Worm (Caenorhabditis elegans) whole organism, L4 larva: ENCODE measurements around the gene gbb-2.
A peak's percentile ranks its signal among the peaks of the same experiment; 100 is the strongest.

Source experiments
- F10B5.3 ChIP-seq: sonication (generic microtip); optimal IDR thresholded peaks from 2 replicates; lab custom pipeline; 2016; ENCODE audit warnings: mild to moderate bottlenecking, missing genetic modification characterization, missing compliant biosample characterization
- F37D6.2 ChIP-seq: sonication (generic microtip); optimal IDR thresholded peaks from 2 replicates; lab custom pipeline; 2016; ENCODE audit warnings: mild to moderate bottlenecking, missing genetic modification characterization, missing compliant biosample characterization
- T26A8.4 ChIP-seq: fragments of 200-800 bp; sonication (Bioruptor generic); IDR thresholded peaks from 2 replicates; pipeline ENCODE4 v1.3.6; 2022; ENCODE audit warnings: missing genetic modification characterization, missing compliant biosample characterization
- Y48G9A.11 ChIP-seq: fragments of 200-800 bp; sonication (Bioruptor generic); IDR thresholded peaks from 2 replicates; pipeline ENCODE4 v1.3.6; 2022; ENCODE audit warnings: missing genetic modification reagents, missing genetic modification characterization, missing compliant biosample characterization
- Y5F2A.4 ChIP-seq: fragments of 200-800 bp; sonication (Bioruptor generic); optimal IDR thresholded peaks from 2 replicates; lab custom pipeline; 2018; ENCODE audit warnings: mild to moderate bottlenecking, missing genetic modification characterization, missing compliant biosample characterization
- ama-1 ChIP-seq: fragments of 150-350 bp; optimal IDR thresholded peaks from 2 replicates; lab custom pipeline; 2014; ENCODE audit warnings: inconsistent platforms, mixed read lengths
- attf-4 ChIP-seq: sonication (generic microtip); optimal IDR thresholded peaks from 3 replicates; lab custom pipeline; 2017; ENCODE audit warnings: missing biosample characterization, missing genetic modification characterization
- ceh-20 ChIP-seq: fragments of 200-800 bp; sonication (Bioruptor generic); IDR thresholded peaks from 2 replicates; pipeline ENCODE4 v1.3.6; 2022; ENCODE audit warnings: missing genetic modification reagents, missing genetic modification characterization, missing compliant biosample characterization
- ceh-28 ChIP-seq: fragments of 150-350 bp; optimal IDR thresholded peaks from 2 replicates; lab custom pipeline; 2014; ENCODE audit warnings: missing biosample characterization, missing genetic modification reagents, missing genetic modification characterization
- ceh-44 ChIP-seq: fragments of 200-800 bp; sonication (Bioruptor generic); IDR thresholded peaks from 2 replicates; pipeline ENCODE4 v1.3.6; 2022; ENCODE audit warnings: missing genetic modification reagents, missing genetic modification characterization, missing compliant biosample characterization
- ceh-62 ChIP-seq: sonication (generic microtip); optimal IDR thresholded peaks from 2 replicates; lab custom pipeline; 2017; ENCODE audit warnings: missing biosample characterization, missing genetic modification characterization
- ceh-82 ChIP-seq: sonication (generic microtip); optimal IDR thresholded peaks from 2 replicates; lab custom pipeline; 2017; ENCODE audit warnings: missing biosample characterization, missing genetic modification characterization
- ces-1 ChIP-seq: fragments of 150-350 bp; sonication (generic microtip); optimal IDR thresholded peaks from 4 replicates; lab custom pipeline; 2014; ENCODE audit warnings: missing biosample characterization, missing genetic modification reagents, missing genetic modification characterization
- cey-2 ChIP-seq: sonication (generic microtip); optimal IDR thresholded peaks from 3 replicates; lab custom pipeline; 2017; ENCODE audit warnings: missing genetic modification characterization, mild to moderate bottlenecking, missing compliant biosample characterization, antibody characterized with exemption, borderline replicate concordance; ENCODE audit not compliant: insufficient read depth
- ctbp-1 ChIP-seq: fragments of 200-800 bp; sonication (Bioruptor generic); IDR thresholded peaks from 2 replicates; pipeline ENCODE4 v1.3.6; 2022; ENCODE audit warnings: missing genetic modification reagents, missing genetic modification characterization, missing compliant biosample characterization
- daf-12 ChIP-seq: fragments of 150-350 bp; optimal IDR thresholded peaks from 2 replicates; lab custom pipeline; 2014; ENCODE audit warnings: missing biosample characterization, missing genetic modification reagents, missing genetic modification characterization
- daf-16 ChIP-seq, 3 experiments: sonication (generic microtip); optimal IDR thresholded peaks; 2 replicates each; lab custom pipeline; 2016 to 2017; ENCODE audit warnings: missing genetic modification characterization in 3 of 3, missing genetic modification reagents in 3 of 3, mild to moderate bottlenecking in 2 of 3, missing compliant biosample characterization in 2 of 3, missing biosample characterization in 1 of 3, moderate library complexity in 1 of 3
- daf-8 ChIP-seq: fragments of 200-800 bp; sonication (Bioruptor generic); IDR thresholded peaks from 2 replicates; pipeline ENCODE4 v1.3.6; 2022; ENCODE audit warnings: missing genetic modification characterization, missing compliant biosample characterization
- dmd-6 ChIP-seq: fragments of 200-800 bp; sonication (Bioruptor generic); IDR thresholded peaks from 2 replicates; pipeline ENCODE4 v1.3.6; 2022; ENCODE audit warnings: missing genetic modification reagents, missing genetic modification characterization, missing compliant biosample characterization
- dve-1 ChIP-seq: sonication (generic microtip); optimal IDR thresholded peaks from 2 replicates; lab custom pipeline; 2017; ENCODE audit warnings: antibody characterized with exemption, mild to moderate bottlenecking, missing genetic modification characterization, missing compliant biosample characterization; ENCODE audit not compliant: insufficient read depth
- egl-27 ChIP-seq: sonication (generic microtip); optimal IDR thresholded peaks from 3 replicates; lab custom pipeline; 2017; ENCODE audit warnings: missing biosample characterization, missing genetic modification reagents, missing genetic modification characterization
- egl-43 ChIP-seq: fragments of 200-800 bp; sonication (Bioruptor generic); IDR thresholded peaks from 2 replicates; pipeline ENCODE4 v1.3.6; 2022; ENCODE audit warnings: missing genetic modification reagents, missing genetic modification characterization, missing compliant biosample characterization
- fkh-10 ChIP-seq: fragments of 150-350 bp; optimal IDR thresholded peaks from 2 replicates; lab custom pipeline; 2014; ENCODE audit warnings: missing biosample characterization, missing genetic modification reagents, missing genetic modification characterization
- fos-1 ChIP-seq: fragments of 150-350 bp; optimal IDR thresholded peaks from 2 replicates; lab custom pipeline; 2014; ENCODE audit warnings: missing biosample characterization, missing genetic modification characterization
- hlh-11 ChIP-seq: fragments of 200-800 bp; sonication (Bioruptor generic); optimal IDR thresholded peaks from 2 replicates; lab custom pipeline; 2018; ENCODE audit warnings: mild to moderate bottlenecking, missing genetic modification characterization, missing compliant biosample characterization
- jun-1 ChIP-seq: fragments of 150-350 bp; optimal IDR thresholded peaks from 2 replicates; lab custom pipeline; 2014; ENCODE audit warnings: missing biosample characterization, missing genetic modification reagents, missing genetic modification characterization
- lim-7 ChIP-seq: fragments of 200-800 bp; sonication (Bioruptor generic); IDR thresholded peaks from 2 replicates; pipeline ENCODE4 v1.3.6; 2022; ENCODE audit warnings: missing genetic modification characterization, missing compliant biosample characterization
- lin-1 ChIP-seq: fragments of 200-800 bp; sonication (Bioruptor generic); IDR thresholded peaks from 2 replicates; pipeline ENCODE4 v1.3.6; 2022; ENCODE audit warnings: missing genetic modification reagents, missing genetic modification characterization, missing compliant biosample characterization
- lin-13 ChIP-seq: fragments of 150-350 bp; optimal IDR thresholded peaks from 2 replicates; lab custom pipeline; 2014; ENCODE audit warnings: missing biosample characterization, missing genetic modification reagents, missing genetic modification characterization
- lsy-2 ChIP-seq, 2 experiments: fragments of 150-350 bp in 1 of 2; sonication (generic microtip) in 1 of 2; optimal IDR thresholded peaks; 2 replicates each; lab custom pipeline; 2014 to 2017; ENCODE audit warnings: missing biosample characterization in 2 of 2, missing genetic modification characterization in 2 of 2
- madf-5 ChIP-seq, 2 experiments: fragments of 200-800 bp; sonication (Bioruptor generic); IDR thresholded peaks; 2 replicates each; pipeline ENCODE4 v1.3.6; 2022; ENCODE audit warnings: missing compliant biosample characterization in 2 of 2, missing genetic modification characterization in 2 of 2
- mxl-2 ChIP-seq: fragments of 200-800 bp; sonication (Bioruptor generic); conservative IDR thresholded peaks from 2 replicates; pipeline ENCODE4 v1.3.6; 2022; ENCODE audit warnings: missing genetic modification reagents, missing genetic modification characterization, missing compliant biosample characterization
- mxl-3 ChIP-seq: fragments of 200-800 bp; sonication (Bioruptor generic); optimal IDR thresholded peaks from 2 replicates; lab custom pipeline; 2018; ENCODE audit warnings: mild to moderate bottlenecking, missing genetic modification characterization, missing compliant biosample characterization
- nhr-102 ChIP-seq: sonication (generic microtip); optimal IDR thresholded peaks from 2 replicates; lab custom pipeline; 2016; ENCODE audit warnings: mild to moderate bottlenecking, missing genetic modification characterization, moderate library complexity, missing compliant biosample characterization
- nhr-11 ChIP-seq: fragments of 150-350 bp; optimal IDR thresholded peaks from 2 replicates; lab custom pipeline; 2014; ENCODE audit warnings: missing biosample characterization, missing genetic modification characterization
- nhr-111 ChIP-seq: fragments of 200-800 bp; sonication (Bioruptor generic); optimal IDR thresholded peaks from 2 replicates; lab custom pipeline; 2018; ENCODE audit warnings: mild to moderate bottlenecking, missing genetic modification characterization, missing compliant biosample characterization
- nhr-25 ChIP-seq: sonication (generic microtip); optimal IDR thresholded peaks from 2 replicates; lab custom pipeline; 2017; ENCODE audit warnings: missing genetic modification characterization, mild to moderate bottlenecking, missing compliant biosample characterization, antibody characterized with exemption, moderate library complexity, borderline replicate concordance; ENCODE audit not compliant: insufficient read depth
- nhr-41 ChIP-seq: fragments of 200-800 bp; sonication (Bioruptor generic); IDR thresholded peaks from 2 replicates; pipeline ENCODE4 v1.3.6; 2022; ENCODE audit warnings: missing genetic modification reagents, missing genetic modification characterization, missing compliant biosample characterization
- nhr-76 ChIP-seq: fragments of 150-350 bp; optimal IDR thresholded peaks from 2 replicates; lab custom pipeline; 2014; ENCODE audit warnings: missing biosample characterization, missing genetic modification characterization
- pha-4 ChIP-seq, 2 experiments: fragments of 150-350 bp in 1 of 2; fragments of 200-800 bp in 1 of 2; sonication (Bioruptor generic) in 1 of 2; IDR thresholded peaks in 1 of 2; optimal IDR thresholded peaks in 1 of 2; 2 replicates each; pipeline versions ENCODE4 v1.3.6 to Lab custom; 2014 to 2022; ENCODE audit warnings: missing genetic modification characterization in 2 of 2, missing genetic modification reagents in 2 of 2, missing biosample characterization in 1 of 2, missing compliant biosample characterization in 1 of 2
- saeg-2 ChIP-seq: fragments of 200-800 bp; sonication (Bioruptor generic); IDR thresholded peaks from 2 replicates; pipeline ENCODE4 v1.3.6; 2022; ENCODE audit warnings: missing genetic modification reagents, missing genetic modification characterization, missing compliant biosample characterization
- sdz-12 ChIP-seq: fragments of 200-800 bp; sonication (Bioruptor generic); optimal IDR thresholded peaks from 2 replicates; lab custom pipeline; 2018; ENCODE audit warnings: mild to moderate bottlenecking, missing genetic modification characterization, missing compliant biosample characterization
- spr-1 ChIP-seq: sonication (generic microtip); optimal IDR thresholded peaks from 2 replicates; lab custom pipeline; 2016; ENCODE audit warnings: mild to moderate bottlenecking, missing genetic modification characterization, missing compliant biosample characterization
- tra-1 ChIP-seq: fragments of 200-800 bp; sonication (Bioruptor generic); IDR thresholded peaks from 2 replicates; pipeline ENCODE4 v1.3.6; 2022; ENCODE audit warnings: missing genetic modification reagents, missing genetic modification characterization, missing compliant biosample characterization
- unc-39 ChIP-seq: sonication (generic microtip); optimal IDR thresholded peaks from 2 replicates; lab custom pipeline; 2017; ENCODE audit warnings: missing biosample characterization, missing genetic modification characterization
- vab-7 ChIP-seq: fragments of 200-800 bp; sonication (Bioruptor generic); IDR thresholded peaks from 2 replicates; pipeline ENCODE4 v1.3.6; 2022; ENCODE audit warnings: missing genetic modification reagents, missing genetic modification characterization, missing compliant biosample characterization
- zfp-2 ChIP-seq: sonication (generic microtip); optimal IDR thresholded peaks from 2 replicates; lab custom pipeline; 2016; ENCODE audit warnings: mild to moderate bottlenecking, missing genetic modification characterization, missing compliant biosample characterization
- zip-2 ChIP-seq: fragments of 150-350 bp; optimal IDR thresholded peaks from 2 replicates; lab custom pipeline; 2014; ENCODE audit warnings: missing biosample characterization, missing genetic modification characterization

gbb-2 gene

ce11 chrIV:4468046-4468727 is 38.4 kb downstream of the gbb-2 start (continued):
- no peak for TF ChIP-seq ceh-62 (tag; lab: Kevin White, UChicago)
- no peak for TF ChIP-seq nhr-25
- no peak for TF ChIP-seq daf-8
- TF ChIP-seq Y48G9A.11 (GFP tag; lab: Robert Waterston, UW), result no peak
- TF ChIP-seq fos-1 (tag; lab: Kevin White, UChicago), result no peak
- TF ChIP-seq attf-4 (tag; lab: Kevin White, UChicago), result no peak
- no peak for TF ChIP-seq F10B5.3 (tag; lab: Kevin White, UChicago)
- TF ChIP-seq unc-39 (tag; lab: Kevin White, UChicago), result no peak
- TF ChIP-seq ceh-28 (tag; lab: Kevin White, UChicago), result no peak
- TF ChIP-seq ctbp-1 (GFP tag; lab: Robert Waterston, UW), result 0 out of 2 replicates have a peak, but pooled peaks have one; percentile 48
- TF ChIP-seq ceh-44 (GFP tag; lab: Robert Waterston, UW), result no peak
- 0 out of 4 replicates have a peak, but pooled peaks of 1 of the 2 experiments have one; percentile 7 for TF ChIP-seq madf-5 (GFP tag; IDR thresholded peaks at IDR 0.05; lab: Robert Waterston, UW)
- TF ChIP-seq Y5F2A.4 (GFP tag; lab: Kevin White, UChicago), result peak; percentile 21
- no peak for TF ChIP-seq mxl-2 (GFP tag; lab: Robert Waterston, UW)
- TF ChIP-seq sdz-12 (GFP tag; lab: Kevin White, UChicago), result peak; percentile 56
- no peak for TF ChIP-seq ces-1 (GFP tag; lab: Kevin White, UChicago)
- TF ChIP-seq daf-16 (GFP tag; optimal IDR thresholded peaks at IDR 0.05; lab: Kevin White, UChicago), result peak in 1 of 2 experiments; percentile 61
- peak; percentile 77 for TF ChIP-seq daf-16 (tag; optimal IDR thresholded peaks at IDR 0.05; lab: Kevin White, UChicago)
- peak; percentile 60 for TF ChIP-seq nhr-102 (tag; lab: Kevin White, UChicago)
- no peak for TF ChIP-seq jun-1 (tag; lab: Kevin White, UChicago)
- TF ChIP-seq spr-1 (tag; lab: Kevin White, UChicago), result peak; percentile 33
- peak; percentile 33 to 72 for TF ChIP-seq lsy-2 (tag; optimal IDR thresholded peaks at IDR 0.05; lab: Kevin White, UChicago)
- no peak; the same call in 1 of the 2 replicates for TF ChIP-seq dmd-6 (GFP tag; lab: Robert Waterston, UW)
- TF ChIP-seq egl-27, result no peak
- no peak for TF ChIP-seq lin-13
- no peak for TF ChIP-seq pha-4 (GFP tag; IDR thresholded peaks at IDR 0.05; lab: Robert Waterston, UW)
- peak; percentile 11 for TF ChIP-seq pha-4 (tag; optimal IDR thresholded peaks at IDR 0.05; lab: Kevin White, UChicago)
- TF ChIP-seq nhr-76 (tag; lab: Kevin White, UChicago), result no peak
- peak; percentile 59; the same call in 1 of the 2 replicates for TF ChIP-seq lin-1 (GFP tag; lab: Robert Waterston, UW)
- TF ChIP-seq lim-7 (GFP tag; lab: Robert Waterston, UW), result no peak
- TF ChIP-seq daf-12 (tag; lab: Kevin White, UChicago), result no peak
- no peak for TF ChIP-seq saeg-2 (GFP tag; lab: Robert Waterston, UW)
- peak; percentile 31 for TF ChIP-seq mxl-3 (GFP tag; lab: Kevin White, UChicago)
- peak; percentile 22 for TF ChIP-seq zfp-2
- 0 out of 2 replicates have a peak, but pooled peaks have one; percentile 4 for TF ChIP-seq vab-7 (GFP tag; lab: Robert Waterston, UW)
- 0 out of 2 replicates have a peak, but pooled peaks have one; percentile 28 for TF ChIP-seq egl-43
- no peak for TF ChIP-seq ceh-82
- TF ChIP-seq cey-2 (tag; lab: Kevin White, UChicago), result no peak
- TF ChIP-seq hlh-11, result peak; percentile 49
- TF ChIP-seq T26A8.4 (GFP tag; lab: Robert Waterston, UW), result peak; percentile 75; the same call in 1 of the 2 replicates
- no peak for TF ChIP-seq F37D6.2 (tag; lab: Kevin White, UChicago)
- TF ChIP-seq dve-1 (tag; lab: Kevin White, UChicago), result no peak
- peak; percentile 29 for TF ChIP-seq zip-2 (tag; lab: Kevin White, UChicago)
- TF ChIP-seq ceh-20 (GFP tag; lab: Robert Waterston, UW), result no peak
- no peak for TF ChIP-seq nhr-41
- TF ChIP-seq nhr-111 (GFP tag; lab: Kevin White, UChicago), result no peak
- no peak for TF ChIP-seq tra-1 (GFP tag; lab: Robert Waterston, UW)
- TF ChIP-seq fkh-10 (GFP tag; lab: Kevin White, UChicago), result no peak
- peak; percentile 99 for TF ChIP-seq ama-1 (lab: Kevin White, UChicago)
- peak; percentile 14 for TF ChIP-seq nhr-11
